Fruit fly (Drosophila melanogaster) whole organism, embryonic: ENCODE data around the gene Doa.
A peak's percentile ranks its signal among the peaks of the same experiment; 100 is the strongest.

Experiments used
- Ada2b ChIP-seq: fragments of 200-800 bp; sonication (Bioruptor generic); IDR thresholded peaks from 2 replicates; pipeline ENCODE4 v1.3.6; 2022; ENCODE audit warnings: missing biosample characterization, missing genetic modification characterization
- Atf-2 ChIP-seq: fragments of 200-800 bp; sonication (Bioruptor generic); optimal IDR thresholded peaks from 2 replicates; lab custom pipeline; 2016; ENCODE audit warnings: missing biosample characterization, missing genetic modification characterization
- B-H2 ChIP-seq: fragments of 200-800 bp; sonication (Bioruptor generic); optimal IDR thresholded peaks from 2 replicates; lab custom pipeline; 2018; ENCODE audit warnings: missing biosample characterization, mild to moderate bottlenecking, missing genetic modification characterization
- C15 ChIP-seq: fragments of 200-800 bp; sonication (Bioruptor generic); IDR thresholded peaks from 3 replicates; pipeline ENCODE4 v1.3.6; 2022; ENCODE audit warnings: missing biosample characterization, missing genetic modification characterization
- CG10209 ChIP-seq: fragments of 200-800 bp; sonication (Bioruptor generic); optimal IDR thresholded peaks from 3 replicates; lab custom pipeline; 2017; ENCODE audit warnings: missing biosample characterization, mild to moderate bottlenecking, missing genetic modification characterization, missing genetic modification reagents
- CG10267 ChIP-seq: fragments of 200-800 bp; sonication (Bioruptor generic); optimal IDR thresholded peaks from 2 replicates; lab custom pipeline; 2018; ENCODE audit warnings: missing biosample characterization, mild to moderate bottlenecking, missing genetic modification characterization, moderate library complexity
- CG10274 ChIP-seq: fragments of 200-800 bp; sonication (Bioruptor generic); optimal IDR thresholded peaks from 3 replicates; lab custom pipeline; 2017; ENCODE audit warnings: missing biosample characterization, mild to moderate bottlenecking, missing genetic modification characterization
- CG11398 ChIP-seq: fragments of 200-800 bp; sonication (Bioruptor generic); optimal IDR thresholded peaks from 2 replicates; lab custom pipeline; 2016; ENCODE audit warnings: missing biosample characterization, missing genetic modification characterization
- CG11456 ChIP-seq: fragments of 200-800 bp; sonication (Bioruptor generic); IDR thresholded peaks from 3 replicates; pipeline ENCODE4 v1.3.6; 2022; ENCODE audit warnings: missing biosample characterization, missing genetic modification characterization
- CG11504 ChIP-seq: fragments of 200-800 bp; sonication (Bioruptor generic); optimal IDR thresholded peaks from 3 replicates; lab custom pipeline; 2019; ENCODE audit warnings: missing biosample characterization, mild to moderate bottlenecking, missing genetic modification characterization, moderate library complexity
- CG11723 ChIP-seq: fragments of 200-800 bp; sonication (Bioruptor generic); optimal IDR thresholded peaks from 2 replicates; lab custom pipeline; 2017; ENCODE audit warnings: missing biosample characterization, mild to moderate bottlenecking, missing genetic modification characterization
- CG12299 ChIP-seq: fragments of 200-800 bp; sonication (Bioruptor generic); optimal IDR thresholded peaks from 2 replicates; lab custom pipeline; 2018; ENCODE audit warnings: missing biosample characterization, mild to moderate bottlenecking, missing genetic modification characterization
- CG13775 ChIP-seq: fragments of 200-800 bp; sonication (Bioruptor generic); optimal IDR thresholded peaks from 3 replicates; lab custom pipeline; 2017; ENCODE audit warnings: missing biosample characterization, mild to moderate bottlenecking, missing genetic modification characterization
- CG15514 ChIP-seq: fragments of 200-800 bp; sonication (Bioruptor generic); optimal IDR thresholded peaks from 3 replicates; lab custom pipeline; 2017; ENCODE audit warnings: missing biosample characterization, missing genetic modification characterization, mild to moderate bottlenecking, moderate library complexity, missing genetic modification reagents
- CG17359 ChIP-seq: fragments of 200-800 bp; sonication (Bioruptor generic); optimal IDR thresholded peaks from 3 replicates; lab custom pipeline; 2018; ENCODE audit warnings: missing biosample characterization, mild to moderate bottlenecking, missing genetic modification characterization, moderate library complexity
- CG17829 ChIP-seq: fragments of 200-800 bp; optimal IDR thresholded peaks from 2 replicates; lab custom pipeline; 2019; ENCODE audit warnings: missing biosample characterization, mild to moderate bottlenecking, missing genetic modification characterization, moderate library complexity
- CG33213 ChIP-seq: fragments of 200-800 bp; sonication (Bioruptor generic); optimal IDR thresholded peaks from 3 replicates; lab custom pipeline; 2016; ENCODE audit warnings: missing biosample characterization, missing genetic modification characterization
- CG3407 ChIP-seq: fragments of 200-800 bp; sonication (Bioruptor generic); optimal IDR thresholded peaks from 2 replicates; lab custom pipeline; 2018; ENCODE audit warnings: missing biosample characterization, mild to moderate bottlenecking, missing genetic modification characterization
- CG6175 ChIP-seq: fragments of 200-800 bp; sonication (Bioruptor generic); IDR thresholded peaks from 3 replicates; pipeline ENCODE4 v1.3.6; 2022; ENCODE audit warnings: missing biosample characterization, missing genetic modification characterization
- CG6654 ChIP-seq: fragments of 200-800 bp; sonication (Bioruptor generic); optimal IDR thresholded peaks from 2 replicates; lab custom pipeline; 2017; ENCODE audit warnings: missing biosample characterization, mild to moderate bottlenecking, missing genetic modification characterization
- CG7839 ChIP-seq: fragments of 200-800 bp; sonication (Bioruptor generic); optimal IDR thresholded peaks from 3 replicates; lab custom pipeline; 2018; ENCODE audit warnings: missing biosample characterization, mild to moderate bottlenecking, missing genetic modification characterization, moderate library complexity
- CG9876 ChIP-seq: fragments of 200-800 bp; sonication (Bioruptor generic); optimal IDR thresholded peaks from 2 replicates; lab custom pipeline; 2016; ENCODE audit warnings: missing biosample characterization, missing genetic modification characterization
- CG9932 ChIP-seq: fragments of 200-800 bp; sonication (Bioruptor generic); IDR thresholded peaks from 2 replicates; pipeline ENCODE4 v1.3.6; 2022; ENCODE audit warnings: missing biosample characterization, missing genetic modification characterization
- CHES-1-like ChIP-seq: fragments of 200-800 bp; sonication (Bioruptor generic); optimal IDR thresholded peaks from 2 replicates; lab custom pipeline; 2016; ENCODE audit warnings: missing biosample characterization, missing genetic modification characterization
- D ChIP-seq, 2 experiments: fragments of 200-800 bp in 1 of 2; fragments of >200 bp in 1 of 2; sonication (Bioruptor generic) in 1 of 2; optimal IDR thresholded peaks; 2 replicates in 1 of 2; 3 replicates in 1 of 2; lab custom pipeline; 2017; ENCODE audit warnings: mild to moderate bottlenecking in 1 of 2, missing biosample characterization in 1 of 2, missing genetic modification characterization in 1 of 2, missing genetic modification reagents in 1 of 2
- D19B ChIP-seq: fragments of 200-800 bp; sonication (Bioruptor generic); optimal IDR thresholded peaks from 2 replicates; lab custom pipeline; 2017; ENCODE audit warnings: missing biosample characterization, mild to moderate bottlenecking, missing genetic modification characterization
- Dad ChIP-seq: fragments of 200-800 bp; sonication (Bioruptor generic); optimal IDR thresholded peaks from 3 replicates; lab custom pipeline; 2016; ENCODE audit warnings: missing biosample characterization, missing genetic modification characterization
- Dek ChIP-seq: fragments of 200-800 bp; sonication (Bioruptor generic); optimal IDR thresholded peaks from 3 replicates; lab custom pipeline; 2019; ENCODE audit warnings: missing biosample characterization, mild to moderate bottlenecking, missing genetic modification characterization, moderate library complexity
- Dp ChIP-seq: fragments of 200-800 bp; sonication (Bioruptor generic); optimal IDR thresholded peaks from 2 replicates; lab custom pipeline; 2018; ENCODE audit warnings: missing biosample characterization, mild to moderate bottlenecking, missing genetic modification characterization, moderate library complexity
- HLH4C ChIP-seq: fragments of 200-800 bp; sonication (Bioruptor generic); IDR thresholded peaks from 3 replicates; pipeline ENCODE4 v1.3.6; 2022; ENCODE audit warnings: missing biosample characterization, missing genetic modification characterization; ENCODE audit not compliant: partially characterized antibody
- Max ChIP-seq: fragments of 200-800 bp; sonication (Bioruptor generic); optimal IDR thresholded peaks from 2 replicates; lab custom pipeline; 2016; ENCODE audit warnings: missing biosample characterization, mild to moderate bottlenecking, missing genetic modification characterization
- Mes4 ChIP-seq: fragments of 200-800 bp; sonication (Bioruptor generic); optimal IDR thresholded peaks from 2 replicates; lab custom pipeline; 2016; ENCODE audit warnings: missing biosample characterization, missing genetic modification characterization
- Nf-YB ChIP-seq: fragments of 200-800 bp; sonication (Bioruptor generic); optimal IDR thresholded peaks from 3 replicates; lab custom pipeline; 2019; ENCODE audit warnings: missing biosample characterization, mild to moderate bottlenecking, missing genetic modification characterization, moderate library complexity
- Poxn ChIP-seq: fragments of 200-800 bp; sonication (Bioruptor generic); IDR thresholded peaks from 2 replicates; pipeline ENCODE4 v1.3.6; 2022; ENCODE audit warnings: missing biosample characterization, missing genetic modification characterization
- Stat92E ChIP-seq, 3 experiments: fragments of >200 bp in 2 of 3; fragments of 200-800 bp in 1 of 3; sonication (Bioruptor generic) in 1 of 3; optimal IDR thresholded peaks; 2 replicates each; lab custom pipeline; 2017 to 2019; ENCODE audit warnings: missing biosample characterization in 3 of 3, missing genetic modification characterization in 3 of 3, mild to moderate bottlenecking in 1 of 3, moderate library complexity in 1 of 3
- Xbp1 ChIP-seq: fragments of 200-800 bp; sonication (Bioruptor generic); optimal IDR thresholded peaks from 3 replicates; lab custom pipeline; 2016; ENCODE audit warnings: missing biosample characterization, mild to moderate bottlenecking, missing genetic modification characterization
- ab ChIP-seq: fragments of 200-800 bp; sonication (Bioruptor generic); optimal IDR thresholded peaks from 2 replicates; lab custom pipeline; 2016; ENCODE audit warnings: missing biosample characterization, missing genetic modification characterization
- az2 ChIP-seq: fragments of 200-800 bp; sonication (Bioruptor generic); optimal IDR thresholded peaks from 3 replicates; lab custom pipeline; 2016; ENCODE audit warnings: missing biosample characterization, missing genetic modification characterization
- croc ChIP-seq: fragments of 200-800 bp; sonication (Bioruptor generic); conservative IDR thresholded peaks from 3 replicates; pipeline ENCODE4 v1.3.6; 2022; ENCODE audit warnings: missing biosample characterization, missing genetic modification characterization
- dmrt99B ChIP-seq: fragments of 200-800 bp; sonication (Bioruptor generic); optimal IDR thresholded peaks from 2 replicates; lab custom pipeline; 2018; ENCODE audit warnings: missing biosample characterization, mild to moderate bottlenecking, missing genetic modification characterization, moderate library complexity
- gem ChIP-seq: fragments of 200-800 bp; sonication (Bioruptor generic); optimal IDR thresholded peaks from 2 replicates; lab custom pipeline; 2019; ENCODE audit warnings: missing biosample characterization, mild to moderate bottlenecking, missing genetic modification characterization, moderate library complexity
- grn ChIP-seq: fragments of 200-800 bp; sonication (Bioruptor generic); optimal IDR thresholded peaks from 3 replicates; lab custom pipeline; 2017; ENCODE audit warnings: missing biosample characterization, missing genetic modification characterization
- sens-2 ChIP-seq: fragments of 200-800 bp; sonication (Bioruptor generic); IDR thresholded peaks from 2 replicates; pipeline ENCODE4 v1.3.6; 2022; ENCODE audit warnings: missing biosample characterization, missing genetic modification characterization
- slou ChIP-seq: fragments of 200-800 bp; sonication (Bioruptor generic); optimal IDR thresholded peaks from 3 replicates; lab custom pipeline; 2016; ENCODE audit warnings: missing biosample characterization, missing genetic modification characterization
- sqz ChIP-seq: fragments of 200-800 bp; sonication (Bioruptor generic); optimal IDR thresholded peaks from 3 replicates; lab custom pipeline; 2018; ENCODE audit warnings: missing biosample characterization, mild to moderate bottlenecking, missing genetic modification characterization
- tin ChIP-seq: fragments of 200-800 bp; sonication (Bioruptor generic); optimal IDR thresholded peaks from 3 replicates; lab custom pipeline; 2016; ENCODE audit warnings: missing biosample characterization, missing genetic modification characterization
- tup ChIP-seq: fragments of 200-800 bp; sonication (Bioruptor generic); optimal IDR thresholded peaks from 2 replicates; lab custom pipeline; 2016; ENCODE audit warnings: missing biosample characterization, mild to moderate bottlenecking, missing genetic modification characterization, moderate library complexity
- zfh2 ChIP-seq: fragments of 200-800 bp; sonication (Bioruptor generic); optimal IDR thresholded peaks from 2 replicates; lab custom pipeline; 2016; ENCODE audit warnings: missing biosample characterization, missing genetic modification characterization

The Doa gene

DNA sequence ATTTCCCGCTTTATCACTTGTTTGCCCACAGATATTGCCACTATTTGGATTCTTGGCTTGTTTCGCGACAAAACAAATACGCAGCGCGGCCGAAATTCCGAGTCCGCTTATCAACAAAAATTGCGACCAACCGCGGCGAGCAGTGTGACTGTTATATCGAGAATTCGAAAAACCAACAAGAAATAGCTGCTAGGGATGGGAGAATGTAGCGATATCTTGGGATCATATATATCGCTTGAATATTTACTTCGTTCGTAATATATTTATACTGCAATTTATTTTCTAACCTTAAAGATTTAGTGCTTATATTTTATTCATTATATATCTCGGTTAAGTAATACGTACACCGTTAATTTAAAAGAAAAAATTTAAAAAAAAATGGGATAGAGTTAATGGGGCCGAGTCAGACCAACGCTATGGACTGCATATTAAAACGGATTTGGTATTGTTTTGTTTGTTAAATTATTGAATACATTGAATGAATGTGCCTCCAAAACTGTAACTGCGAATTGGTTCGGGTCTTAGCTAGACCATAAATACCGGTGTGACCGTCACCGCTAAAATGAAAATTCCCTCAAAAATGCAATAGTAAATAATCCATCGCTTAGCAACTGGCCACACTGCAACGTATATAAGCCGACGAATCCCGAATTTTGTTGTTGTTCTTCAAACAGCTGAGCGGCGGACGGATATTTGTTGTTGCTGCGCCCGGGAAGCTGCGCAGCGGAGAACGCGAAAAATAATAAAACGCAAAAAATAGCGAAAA lies 43.1 kb upstream of the Doa start, which contains the start of the genes Apc and spg (continued):
- TF ChIP-seq B-H2 (GFP tag; lab: Kevin White, UChicago) (peak; percentile 16), dmrt99B (peak; percentile 30), CG33213 (GFP tag; lab: Kevin White, UChicago) (peak; percentile 71), sqz (peak; percentile 39), CHES-1-like (GFP tag; lab: Kevin White, UChicago) (peak; percentile 47), CG12299 (peak; percentile 37), slou (GFP tag; lab: Kevin White, UChicago) (no peak), CG15514 (GFP tag; lab: Kevin White, UChicago) (peak; percentile 64), Ada2b (GFP tag; lab: Robert Waterston, UW) (no peak), CG10267 (peak; percentile 61), CG17829 (tag; lab: Kevin White, UChicago) (peak; percentile 61), croc (GFP tag; lab: Robert Waterston, UW) (no peak), CG11398 (peak; percentile 57), Dek (tag; lab: Kevin White, UChicago) (peak; percentile 50), CG11504 (tag; lab: Kevin White, UChicago) (peak; percentile 40), Atf-2 (GFP tag; lab: Kevin White, UChicago) (no peak), CG9876 (GFP tag; lab: Kevin White, UChicago) (no peak), CG6175 (no peak), Dp (GFP tag; lab: Kevin White, UChicago) (peak; percentile 32), CG10274 (GFP tag; lab: Kevin White, UChicago) (no peak), CG9932 (peak; percentile 52), tup (no peak), Mes4 (GFP tag; lab: Kevin White, UChicago) (peak; percentile 51), CG6654 (peak; percentile 99), CG11723 (GFP tag; lab: Kevin White, UChicago) (peak; percentile 51), C15 (GFP tag; lab: Robert Waterston, UW) (no peak; the same call in 2 of the 3 replicates), sens-2 (GFP tag; lab: Robert Waterston, UW) (no peak), Max (GFP tag; lab: Kevin White, UChicago) (no peak), D19B (GFP tag; lab: Kevin White, UChicago) (no peak), grn (GFP tag; lab: Kevin White, UChicago) (peak; percentile 32), Xbp1 (GFP tag; lab: Kevin White, UChicago) (peak; percentile 26), Nf-YB (GFP tag; lab: Kevin White, UChicago) (no peak), D (optimal IDR thresholded peaks at IDR 0.05; lab: Kevin White, UChicago) (no peak), D (GFP tag; optimal IDR thresholded peaks at IDR 0.05; lab: Kevin White, UChicago) (no peak), az2 (GFP tag; lab: Kevin White, UChicago) (peak; percentile 29), ab (GFP tag; lab: Kevin White, UChicago) (no peak), zfh2 (GFP tag; lab: Kevin White, UChicago) (no peak), CG7839 (tag; lab: Kevin White, UChicago) (peak; percentile 8), gem (tag; lab: Kevin White, UChicago) (peak; percentile 50), CG17359 (tag; lab: Kevin White, UChicago) (peak; percentile 10), CG3407 (GFP tag; lab: Kevin White, UChicago) (peak; percentile 57), Stat92E (GFP tag; optimal IDR thresholded peaks at IDR 0.05; lab: Kevin White, UChicago) (peak in 1 of 3 experiments; percentile 65), Poxn (GFP tag; lab: Robert Waterston, UW) (no peak), CG11456 (no peak), CG10209 (GFP tag; lab: Kevin White, UChicago) (peak; percentile 19), tin (GFP tag; lab: Kevin White, UChicago) (no peak), Dad (no peak), HLH4C (GFP tag; lab: Robert Waterston, UW) (peak; percentile 72), CG13775 (GFP tag; lab: Kevin White, UChicago) (peak; percentile 3)
